Worm (Caenorhabditis elegans) whole organism, young adult: ENCODE data around the gene srz-25.

Source experiments
- B0019.2 ChIP-seq: fragments of 200-800 bp; sonication (Bioruptor generic); conservative IDR thresholded peaks from 2 replicates; pipeline ENCODE4 v1.3.6; 2022; ENCODE audit warnings: missing genetic modification reagents, missing genetic modification characterization, missing compliant biosample characterization
- D2030.7 ChIP-seq: fragments of 200-800 bp; sonication (Bioruptor generic); IDR thresholded peaks from 2 replicates; pipeline ENCODE4 v1.3.6; 2022; ENCODE audit warnings: missing genetic modification reagents, missing genetic modification characterization, missing compliant biosample characterization
- F10E7.11 ChIP-seq: sonication (generic microtip); optimal IDR thresholded peaks from 2 replicates; lab custom pipeline; 2017; ENCODE audit warnings: mild to moderate bottlenecking, missing genetic modification characterization, moderate library complexity, missing compliant biosample characterization
- F22D6.2 ChIP-seq: sonication (generic microtip); optimal IDR thresholded peaks from 2 replicates; lab custom pipeline; 2016; ENCODE audit warnings: mild to moderate bottlenecking, missing genetic modification characterization, missing compliant biosample characterization
- F37B4.10 ChIP-seq: fragments of 200-800 bp; sonication (Bioruptor generic); IDR thresholded peaks from 2 replicates; pipeline ENCODE4 v1.3.6; 2022; ENCODE audit warnings: missing genetic modification characterization, missing compliant biosample characterization
- F49E8.2 ChIP-seq: sonication (generic microtip); optimal IDR thresholded peaks from 3 replicates; lab custom pipeline; 2017; ENCODE audit warnings: missing genetic modification characterization, mild to moderate bottlenecking, missing compliant biosample characterization, antibody characterized with exemption, moderate library complexity; ENCODE audit not compliant: insufficient read depth
- F52B5.7 ChIP-seq: sonication (generic microtip); optimal IDR thresholded peaks from 2 replicates; lab custom pipeline; 2016; ENCODE audit warnings: mild to moderate bottlenecking, missing genetic modification characterization, missing compliant biosample characterization
- F55B11.4 ChIP-seq: sonication (generic microtip); optimal IDR thresholded peaks from 2 replicates; lab custom pipeline; 2016; ENCODE audit warnings: missing compliant biosample characterization, missing genetic modification characterization, borderline replicate concordance; ENCODE audit not compliant: insufficient read depth
- K11D2.4 ChIP-seq: fragments of 200-800 bp; sonication (Bioruptor generic); IDR thresholded peaks from 2 replicates; pipeline ENCODE4 v1.3.6; 2022; ENCODE audit warnings: missing genetic modification reagents, missing genetic modification characterization, missing compliant biosample characterization
- Y53F4B.3 ChIP-seq: fragments of 200-800 bp; sonication (Bioruptor generic); IDR thresholded peaks from 2 replicates; pipeline ENCODE4 v1.3.6; 2022; ENCODE audit warnings: missing genetic modification reagents, missing genetic modification characterization, missing compliant biosample characterization
- Y53G8AR.9 ChIP-seq: fragments of 200-800 bp; sonication (Bioruptor generic); conservative IDR thresholded peaks from 2 replicates; pipeline ENCODE4 v1.3.6; 2022; ENCODE audit warnings: missing genetic modification reagents, missing genetic modification characterization, missing compliant biosample characterization
- Y79H2A.3 ChIP-seq: fragments of 200-800 bp; sonication (Bioruptor generic); conservative IDR thresholded peaks from 2 replicates; pipeline ENCODE4 v1.3.6; 2022; ENCODE audit warnings: missing genetic modification reagents, missing genetic modification characterization, missing compliant biosample characterization
- Y95B8A.8 ChIP-seq: fragments of 200-800 bp; sonication (Bioruptor generic); IDR thresholded peaks from 2 replicates; pipeline ENCODE4 v1.3.6; 2022; ENCODE audit warnings: missing genetic modification reagents, missing genetic modification characterization, missing compliant biosample characterization
- ZK185.1 ChIP-seq: sonication (generic microtip); optimal IDR thresholded peaks from 2 replicates; lab custom pipeline; 2016; ENCODE audit warnings: mild to moderate bottlenecking, missing genetic modification characterization, missing compliant biosample characterization; ENCODE audit not compliant: poor library complexity, severe bottlenecking
- athp-1 ChIP-seq: sonication (generic microtip); optimal IDR thresholded peaks from 2 replicates; lab custom pipeline; 2017; ENCODE audit warnings: mild to moderate bottlenecking, missing genetic modification characterization, missing compliant biosample characterization
- ccch-3 ChIP-seq: fragments of 200-800 bp; sonication (Bioruptor generic); optimal IDR thresholded peaks from 2 replicates; lab custom pipeline; 2018; ENCODE audit warnings: mild to moderate bottlenecking, missing genetic modification characterization, missing compliant biosample characterization
- cebp-2 ChIP-seq: fragments of 200-800 bp; sonication (Bioruptor generic); IDR thresholded peaks from 2 replicates; pipeline ENCODE4 v1.3.6; 2022; ENCODE audit warnings: missing genetic modification characterization, missing compliant biosample characterization
- ceh-100 ChIP-seq: fragments of 200-800 bp; sonication (Bioruptor generic); IDR thresholded peaks from 2 replicates; pipeline ENCODE4 v1.3.6; 2022; ENCODE audit warnings: missing genetic modification reagents, missing genetic modification characterization, missing compliant biosample characterization
- ceh-91 ChIP-seq: fragments of 200-800 bp; sonication (Bioruptor generic); IDR thresholded peaks from 2 replicates; pipeline ENCODE4 v1.3.6; 2022; ENCODE audit warnings: missing genetic modification reagents, missing genetic modification characterization, missing compliant biosample characterization
- chd-7 ChIP-seq: sonication (generic microtip); optimal IDR thresholded peaks from 2 replicates; lab custom pipeline; 2016; ENCODE audit warnings: mild to moderate bottlenecking, missing genetic modification characterization, moderate library complexity, missing compliant biosample characterization
- dox-1 ChIP-seq: fragments of 200-800 bp; sonication (Bioruptor generic); IDR thresholded peaks from 2 replicates; pipeline ENCODE4 v1.3.6; 2022; ENCODE audit warnings: missing genetic modification reagents, missing genetic modification characterization, missing compliant biosample characterization
- dpff-1 ChIP-seq: sonication (generic microtip); optimal IDR thresholded peaks from 2 replicates; lab custom pipeline; 2017; ENCODE audit warnings: mild to moderate bottlenecking, missing genetic modification characterization, missing compliant biosample characterization
- dpl-1 ChIP-seq: fragments of 150-350 bp; optimal IDR thresholded peaks from 2 replicates; lab custom pipeline; 2014; ENCODE audit warnings: missing biosample characterization, missing genetic modification reagents, missing genetic modification characterization
- egl-18 ChIP-seq: fragments of 200-800 bp; sonication (Bioruptor generic); IDR thresholded peaks from 2 replicates; pipeline ENCODE4 v1.3.6; 2022; ENCODE audit warnings: missing genetic modification reagents, missing genetic modification characterization, missing compliant biosample characterization
- ekl-4 ChIP-seq: fragments of 200-800 bp; sonication (Bioruptor generic); IDR thresholded peaks from 2 replicates; pipeline ENCODE4 v1.3.6; 2022; ENCODE audit warnings: missing genetic modification reagents, missing genetic modification characterization, missing compliant biosample characterization
- hlh-12 ChIP-seq: sonication (generic microtip); optimal IDR thresholded peaks from 2 replicates; lab custom pipeline; 2016; ENCODE audit warnings: missing genetic modification characterization, missing compliant biosample characterization
- hmg-1.2 ChIP-seq: fragments of 200-800 bp; sonication (Bioruptor generic); IDR thresholded peaks from 2 replicates; pipeline ENCODE4 v1.3.6; 2022; ENCODE audit warnings: missing genetic modification reagents, missing genetic modification characterization, missing compliant biosample characterization
- hrde-1 ChIP-seq: sonication (generic microtip); optimal IDR thresholded peaks from 2 replicates; lab custom pipeline; 2016; ENCODE audit warnings: missing genetic modification characterization, mild to moderate bottlenecking, missing compliant biosample characterization, moderate library complexity, missing genotype, missing genetic modification reagents, borderline replicate concordance
- lin-40 ChIP-seq: sonication (generic microtip); optimal IDR thresholded peaks from 2 replicates; lab custom pipeline; 2016; ENCODE audit warnings: missing genetic modification characterization, mild to moderate bottlenecking, missing compliant biosample characterization, missing genotype, missing genetic modification reagents
- lir-1 ChIP-seq: fragments of 200-800 bp; sonication (Bioruptor generic); conservative IDR thresholded peaks from 2 replicates; pipeline ENCODE4 v1.3.6; 2022; ENCODE audit warnings: missing genetic modification reagents, missing genetic modification characterization, missing compliant biosample characterization
- lsy-27 ChIP-seq: sonication (generic microtip); optimal IDR thresholded peaks from 2 replicates; lab custom pipeline; 2017; ENCODE audit warnings: missing genetic modification characterization, mild to moderate bottlenecking, missing compliant biosample characterization, antibody characterized with exemption, missing genotype, borderline replicate concordance; ENCODE audit not compliant: insufficient read depth
- madf-10 ChIP-seq: sonication (generic microtip); optimal IDR thresholded peaks from 2 replicates; lab custom pipeline; 2016; ENCODE audit warnings: mild to moderate bottlenecking, missing genetic modification characterization, missing compliant biosample characterization
- madf-3 ChIP-seq: fragments of 200-800 bp; sonication (Bioruptor generic); IDR thresholded peaks from 2 replicates; pipeline ENCODE4 v1.3.6; 2022; ENCODE audit warnings: missing genetic modification reagents, missing genetic modification characterization, missing compliant biosample characterization
- mel-28 ChIP-seq: sonication (generic microtip); optimal IDR thresholded peaks from 2 replicates; lab custom pipeline; 2016; ENCODE audit warnings: borderline replicate concordance, mild to moderate bottlenecking, missing genetic modification characterization, missing compliant biosample characterization
- nhr-27 ChIP-seq: fragments of 200-800 bp; sonication (Bioruptor generic); optimal IDR thresholded peaks from 2 replicates; lab custom pipeline; 2018; ENCODE audit warnings: mild to moderate bottlenecking, missing genetic modification characterization, moderate library complexity, missing compliant biosample characterization
- nhr-90 ChIP-seq: sonication (generic microtip); optimal IDR thresholded peaks from 2 replicates; lab custom pipeline; 2016; ENCODE audit warnings: missing genotype, mild to moderate bottlenecking, missing genetic modification characterization, missing compliant biosample characterization
- pbrm-1 ChIP-seq: fragments of 200-800 bp; sonication (Bioruptor generic); IDR thresholded peaks from 2 replicates; pipeline ENCODE4 v1.3.6; 2022; ENCODE audit warnings: missing genetic modification reagents, missing genetic modification characterization, missing compliant biosample characterization
- pha-4 ChIP-seq: fragments of 150-350 bp; sonication (generic microtip); optimal IDR thresholded peaks from 2 replicates; lab custom pipeline; 2014; ENCODE audit warnings: missing biosample characterization, missing genetic modification reagents, missing genetic modification characterization
- rcor-1 ChIP-seq: fragments of 200-800 bp; sonication (Bioruptor generic); IDR thresholded peaks from 2 replicates; pipeline ENCODE4 v1.3.6; 2022; ENCODE audit warnings: missing genetic modification reagents, missing genetic modification characterization, missing compliant biosample characterization
- snpc-1.3 ChIP-seq: sonication (generic microtip); optimal IDR thresholded peaks from 2 replicates; lab custom pipeline; 2017; ENCODE audit warnings: missing genetic modification characterization, mild to moderate bottlenecking, missing compliant biosample characterization, antibody characterized with exemption, moderate library complexity, missing genotype, missing genetic modification reagents; ENCODE audit not compliant: insufficient read depth
- tlf-1 ChIP-seq: fragments of 200-800 bp; sonication (Bioruptor generic); optimal IDR thresholded peaks from 2 replicates; lab custom pipeline; 2018; ENCODE audit warnings: mild to moderate bottlenecking, missing genetic modification characterization, missing compliant biosample characterization
- zim-3 ChIP-seq: sonication (generic microtip); optimal IDR thresholded peaks from 2 replicates; lab custom pipeline; 2017; ENCODE audit warnings: mild to moderate bottlenecking, missing genetic modification characterization, moderate library complexity, missing compliant biosample characterization
- ztf-18 ChIP-seq: sonication (generic microtip); optimal IDR thresholded peaks from 2 replicates; lab custom pipeline; 2016; ENCODE audit warnings: missing genotype, mild to moderate bottlenecking, missing genetic modification characterization, missing compliant biosample characterization

The srz-25 gene

ce11 chrV:17558377-17558776, 18.0 kb downstream of the srz-25 start, which contains the start of gene fbxa-174:
fbxa-174 (minus strand) TSS chrV:17558477.
- TF ChIP-seq lin-40 (tag; lab: Kevin White, UChicago): no peak
- no peak for TF ChIP-seq cebp-2 (GFP tag; lab: Robert Waterston, UW)
- TF ChIP-seq madf-10 (tag; lab: Kevin White, UChicago): no peak
- no peak for TF ChIP-seq F22D6.2 (tag; lab: Kevin White, UChicago)
- TF ChIP-seq athp-1 (tag; lab: Kevin White, UChicago): no peak
- TF ChIP-seq hlh-12 (tag; lab: Kevin White, UChicago): no peak
- no peak for TF ChIP-seq madf-3
- TF ChIP-seq hmg-1.2: no peak

- TF ChIP-seq Y79H2A.3: no peak
- no peak for TF ChIP-seq F49E8.2
- no peak for TF ChIP-seq dox-1 (GFP tag; lab: Robert Waterston, UW)
- TF ChIP-seq pha-4 (tag; lab: Kevin White, UChicago): no peak
- no peak for TF ChIP-seq pbrm-1 (GFP tag; lab: Robert Waterston, UW)
- no peak for TF ChIP-seq ceh-100
- TF ChIP-seq rcor-1 (GFP tag; lab: Robert Waterston, UW): no peak
- no peak for TF ChIP-seq F52B5.7
- TF ChIP-seq K11D2.4 (GFP tag; lab: Robert Waterston, UW): no peak
- TF ChIP-seq snpc-1.3: no peak
- TF ChIP-seq hrde-1 (tag; lab: Kevin White, UChicago): no peak
- no peak for TF ChIP-seq lir-1 (GFP tag; lab: Robert Waterston, UW)
- no peak for TF ChIP-seq chd-7
- no peak for TF ChIP-seq D2030.7
- TF ChIP-seq Y53G8AR.9 (GFP tag; lab: Robert Waterston, UW): no peak
- no peak for TF ChIP-seq egl-18 (GFP tag; lab: Robert Waterston, UW)
- TF ChIP-seq athp-1 (tag; lab: Kevin White, UChicago): no peak
- TF ChIP-seq, all 124 proteins: peak for 0
Measured at ce11 chrV:17558946-17559345, 18.6 kb downstream of the srz-25 start, which contains the start of gene fbxa-172. fbxa-172 (plus strand) TSS chrV:17559246.

DNA sequence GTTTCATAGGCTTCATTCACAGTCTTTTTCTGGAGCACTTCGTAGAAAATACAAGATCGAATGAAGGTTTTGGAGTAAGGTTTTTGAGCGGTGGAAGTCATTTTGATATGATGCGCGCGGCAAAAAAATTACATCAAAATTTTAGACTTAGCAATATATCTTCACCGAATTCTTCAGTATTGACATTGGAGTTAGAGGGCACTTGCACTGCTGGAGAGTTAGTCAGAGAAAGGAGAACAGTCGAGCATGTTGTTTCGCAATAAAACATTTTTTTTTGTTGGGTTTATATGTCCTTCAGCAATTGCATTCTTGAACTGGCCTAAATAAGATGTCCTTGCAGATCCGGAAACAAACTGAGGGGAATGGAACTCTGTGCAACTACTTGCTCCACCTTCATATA, 25.5 kb downstream of the srz-25 start, which contains the start of gene fbxa-171:
fbxa-171 (minus strand) TSS at position 101 of the 400 bp plus-strand sequence.
- no peak for TF ChIP-seq ekl-4 (GFP tag; lab: Robert Waterston, UW)
- TF ChIP-seq mel-28 (tag; lab: Kevin White, UChicago): no peak
- no peak for TF ChIP-seq egl-18 (GFP tag; lab: Robert Waterston, UW)
- no peak for TF ChIP-seq F37B4.10 (GFP tag; lab: Robert Waterston, UW)
- no peak for TF ChIP-seq Y53F4B.3 (GFP tag; lab: Robert Waterston, UW)
- TF ChIP-seq dpl-1 (GFP tag; lab: Kevin White, UChicago): no peak

DNA sequence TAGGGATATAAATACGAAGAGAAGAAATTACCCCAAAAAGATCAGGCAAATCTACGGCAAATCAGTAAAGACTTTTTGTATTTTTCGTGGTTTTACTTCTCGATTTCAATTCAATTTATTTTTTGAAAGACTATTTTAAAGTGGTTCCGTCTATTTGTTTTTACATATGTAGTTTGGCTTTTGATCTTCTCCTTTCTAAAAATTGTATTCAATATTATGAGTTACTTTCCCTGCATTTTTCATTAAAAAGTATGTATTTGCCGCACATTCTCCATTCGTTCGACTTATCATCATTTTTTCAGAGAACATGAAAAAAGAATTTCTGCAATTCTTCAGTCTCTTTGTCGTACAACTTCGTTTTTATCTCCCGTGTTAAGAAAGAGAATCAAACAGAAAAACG, 26.5 kb downstream of the srz-25 start, which contains the start of gene C38D9.2:
C38D9.2 (plus strand) TSS at position 301 of the 400 bp plus-strand sequence.
- no peak for TF ChIP-seq F52B5.7
- no peak for TF ChIP-seq B0019.2 (GFP tag; lab: Robert Waterston, UW)
- no peak for TF ChIP-seq dpff-1 (tag; lab: Kevin White, UChicago)
- TF ChIP-seq F55B11.4: no peak
- TF ChIP-seq ztf-18 (tag; lab: Kevin White, UChicago): no peak
- TF ChIP-seq F10E7.11: no peak
- TF ChIP-seq egl-18 (GFP tag; lab: Robert Waterston, UW): no peak
- no peak for TF ChIP-seq nhr-27 (tag; lab: Kevin White, UChicago)
- TF ChIP-seq Y95B8A.8 (GFP tag; lab: Robert Waterston, UW): no peak
- TF ChIP-seq ceh-91 (GFP tag; lab: Robert Waterston, UW): no peak
- no peak for TF ChIP-seq lsy-27 (tag; lab: Kevin White, UChicago)
- TF ChIP-seq zim-3: no peak
- no peak for TF ChIP-seq tlf-1
- TF ChIP-seq D2030.7: no peak
- TF ChIP-seq F37B4.10 (GFP tag; lab: Robert Waterston, UW): no peak
- no peak for TF ChIP-seq ccch-3 (GFP tag; lab: Kevin White, UChicago)
- no peak for TF ChIP-seq nhr-90 (tag; lab: Kevin White, UChicago)
- TF ChIP-seq ZK185.1 (tag; lab: Kevin White, UChicago): no peak
